Fruit fly (Drosophila melanogaster) whole organism, embryonic: Measurements from ENCODE around the gene CG34417.
A peak's percentile ranks its signal among the peaks of the same experiment; 100 is the strongest.

Experiments used
- Asciz ChIP-seq: fragments of 200-800 bp; sonication (Bioruptor generic); optimal IDR thresholded peaks from 2 replicates; lab custom pipeline; 2017; ENCODE audit warnings: missing biosample characterization, mild to moderate bottlenecking, missing genetic modification characterization, missing genetic modification reagents
- Atf6 ChIP-seq: fragments of 200-800 bp; sonication (Bioruptor generic); IDR thresholded peaks from 2 replicates; pipeline ENCODE4 v1.3.6; 2022; ENCODE audit warnings: missing biosample characterization, missing genetic modification characterization
- B-H1 ChIP-seq: fragments of 200-800 bp; sonication (Bioruptor generic); IDR thresholded peaks from 3 replicates; pipeline ENCODE4 v1.3.6; 2022; ENCODE audit warnings: missing biosample characterization, missing genetic modification characterization
- B-H2 ChIP-seq: fragments of 200-800 bp; sonication (Bioruptor generic); optimal IDR thresholded peaks from 2 replicates; lab custom pipeline; 2018; ENCODE audit warnings: missing biosample characterization, mild to moderate bottlenecking, missing genetic modification characterization
- Bdp1 ChIP-seq: fragments of 200-800 bp; sonication (Bioruptor generic); optimal IDR thresholded peaks from 3 replicates; lab custom pipeline; 2016; ENCODE audit warnings: missing biosample characterization, missing genetic modification characterization
- Blimp-1 ChIP-seq: fragments of 200-800 bp; sonication (Bioruptor generic); optimal IDR thresholded peaks from 3 replicates; lab custom pipeline; 2018; ENCODE audit warnings: missing biosample characterization, missing genetic modification characterization, mild to moderate bottlenecking, moderate library complexity, missing genetic modification reagents
- CG10431 ChIP-seq: fragments of 200-800 bp; sonication (Bioruptor generic); optimal IDR thresholded peaks from 3 replicates; lab custom pipeline; 2018; ENCODE audit warnings: missing biosample characterization, mild to moderate bottlenecking, missing genetic modification characterization
- CG10979 ChIP-seq: fragments of 200-800 bp; sonication (Bioruptor generic); optimal IDR thresholded peaks from 2 replicates; lab custom pipeline; 2018; ENCODE audit warnings: missing biosample characterization, mild to moderate bottlenecking, missing genetic modification characterization, moderate library complexity
- CG11093 ChIP-seq: fragments of 200-800 bp; sonication (Bioruptor generic); IDR thresholded peaks from 3 replicates; pipeline ENCODE4 v1.3.6; 2022; ENCODE audit warnings: missing biosample characterization, missing genetic modification characterization
- CG11247 ChIP-seq: fragments of 200-800 bp; sonication (Bioruptor generic); IDR thresholded peaks from 2 replicates; pipeline ENCODE4 v1.3.6; 2022; ENCODE audit warnings: missing biosample characterization, missing genetic modification characterization
- CG11560 ChIP-seq: fragments of 200-800 bp; sonication (Bioruptor generic); IDR thresholded peaks from 3 replicates; pipeline ENCODE4 v1.3.6; 2022; ENCODE audit warnings: missing biosample characterization, missing genetic modification characterization
- CG12299 ChIP-seq: fragments of 200-800 bp; sonication (Bioruptor generic); optimal IDR thresholded peaks from 2 replicates; lab custom pipeline; 2018; ENCODE audit warnings: missing biosample characterization, mild to moderate bottlenecking, missing genetic modification characterization
- CG13287 ChIP-seq: fragments of 200-800 bp; sonication (Bioruptor generic); IDR thresholded peaks from 2 replicates; pipeline ENCODE4 v1.3.6; 2022; ENCODE audit warnings: missing biosample characterization, missing genetic modification characterization; ENCODE audit not compliant: partially characterized antibody
- CG15011 ChIP-seq: fragments of 200-800 bp; sonication (Bioruptor generic); optimal IDR thresholded peaks from 3 replicates; lab custom pipeline; 2018; ENCODE audit warnings: missing biosample characterization, mild to moderate bottlenecking, missing genetic modification characterization
- CG15514 ChIP-seq: fragments of 200-800 bp; sonication (Bioruptor generic); optimal IDR thresholded peaks from 3 replicates; lab custom pipeline; 2017; ENCODE audit warnings: missing biosample characterization, missing genetic modification characterization, mild to moderate bottlenecking, moderate library complexity, missing genetic modification reagents
- CG1603 ChIP-seq: fragments of 200-800 bp; sonication (Bioruptor generic); optimal IDR thresholded peaks from 2 replicates; lab custom pipeline; 2019; ENCODE audit warnings: missing biosample characterization, mild to moderate bottlenecking, missing genetic modification characterization, moderate library complexity
- CG17912 ChIP-seq: fragments of 200-800 bp; sonication (Bioruptor generic); optimal IDR thresholded peaks from 2 replicates; lab custom pipeline; 2018; ENCODE audit warnings: missing biosample characterization, mild to moderate bottlenecking, missing genetic modification characterization
- CG2129 ChIP-seq: fragments of 200-800 bp; sonication (Bioruptor generic); IDR thresholded peaks from 2 replicates; pipeline ENCODE4 v1.3.6; 2022; ENCODE audit warnings: missing biosample characterization, missing genetic modification characterization; ENCODE audit not compliant: partially characterized antibody
- CG31224 ChIP-seq: fragments of 200-800 bp; sonication (Bioruptor generic); IDR thresholded peaks from 2 replicates; pipeline ENCODE4 v1.3.6; 2022; ENCODE audit warnings: missing biosample characterization, missing genetic modification characterization
- CG33213 ChIP-seq: fragments of 200-800 bp; sonication (Bioruptor generic); optimal IDR thresholded peaks from 3 replicates; lab custom pipeline; 2016; ENCODE audit warnings: missing biosample characterization, missing genetic modification characterization
- CG6175 ChIP-seq: fragments of 200-800 bp; sonication (Bioruptor generic); IDR thresholded peaks from 3 replicates; pipeline ENCODE4 v1.3.6; 2022; ENCODE audit warnings: missing biosample characterization, missing genetic modification characterization
- CG7786 ChIP-seq: fragments of 200-800 bp; sonication (Bioruptor generic); optimal IDR thresholded peaks from 2 replicates; lab custom pipeline; 2016; ENCODE audit warnings: missing biosample characterization, missing genetic modification characterization
- CG9876 ChIP-seq: fragments of 200-800 bp; sonication (Bioruptor generic); optimal IDR thresholded peaks from 2 replicates; lab custom pipeline; 2016; ENCODE audit warnings: missing biosample characterization, missing genetic modification characterization
- CTCF ChIP-seq: fragments of 200-800 bp; sonication (Bioruptor generic); optimal IDR thresholded peaks from 2 replicates; lab custom pipeline; 2017; ENCODE audit warnings: missing biosample characterization, mild to moderate bottlenecking, missing genetic modification characterization, moderate library complexity
- Dbx ChIP-seq: fragments of 200-800 bp; sonication (Bioruptor generic); IDR thresholded peaks from 3 replicates; pipeline ENCODE4 v1.3.6; 2022; ENCODE audit warnings: missing biosample characterization, missing genetic modification characterization
- Doc2 ChIP-seq: fragments of 200-800 bp; sonication (Bioruptor generic); IDR thresholded peaks from 2 replicates; pipeline ENCODE4 v1.3.6; 2022; ENCODE audit warnings: missing biosample characterization, missing genetic modification characterization
- Drgx ChIP-seq: fragments of 200-800 bp; sonication (Bioruptor generic); IDR thresholded peaks from 2 replicates; pipeline ENCODE4 v1.3.6; 2022; ENCODE audit warnings: missing biosample characterization, missing genetic modification characterization
- Fer3 ChIP-seq: fragments of 200-800 bp; sonication (Bioruptor generic); optimal IDR thresholded peaks from 2 replicates; lab custom pipeline; 2018; ENCODE audit warnings: missing biosample characterization, mild to moderate bottlenecking, missing genetic modification characterization, moderate library complexity
- Hmr ChIP-seq: fragments of 200-800 bp; sonication (Bioruptor generic); optimal IDR thresholded peaks from 3 replicates; lab custom pipeline; 2017; ENCODE audit warnings: mild to moderate bottlenecking, missing biosample characterization, missing genetic modification reagents, missing genetic modification characterization
- Hr3 ChIP-seq: fragments of 200-800 bp; sonication (Bioruptor generic); optimal IDR thresholded peaks from 3 replicates; lab custom pipeline; 2016; ENCODE audit warnings: missing biosample characterization, missing genetic modification characterization
- MTF-1 ChIP-seq: fragments of 200-800 bp; sonication (Bioruptor generic); optimal IDR thresholded peaks from 2 replicates; lab custom pipeline; 2018; ENCODE audit warnings: missing biosample characterization, mild to moderate bottlenecking, missing genetic modification characterization, borderline replicate concordance
- Med ChIP-seq: fragments of 200-800 bp; sonication (Bioruptor generic); peaks from one replicate; lab custom pipeline; 2016; ENCODE audit warnings: missing biosample characterization, missing genetic modification characterization, mild to moderate bottlenecking, inconsistent platforms, moderate library complexity
- Oaz ChIP-seq: fragments of 200-800 bp; sonication (Bioruptor generic); IDR thresholded peaks from 2 replicates; pipeline ENCODE4 v1.3.6; 2022; ENCODE audit warnings: missing biosample characterization, missing genetic modification characterization
- Poxn ChIP-seq: fragments of 200-800 bp; sonication (Bioruptor generic); IDR thresholded peaks from 2 replicates; pipeline ENCODE4 v1.3.6; 2022; ENCODE audit warnings: missing biosample characterization, missing genetic modification characterization
- Ravus ChIP-seq: fragments of 200-800 bp; sonication (Bioruptor generic); IDR thresholded peaks from 2 replicates; pipeline ENCODE4 v1.3.6; 2022; ENCODE audit warnings: missing biosample characterization, missing genetic modification characterization
- ac ChIP-seq: fragments of 200-800 bp; sonication (Bioruptor generic); optimal IDR thresholded peaks from 3 replicates; lab custom pipeline; 2017; ENCODE audit warnings: missing biosample characterization, mild to moderate bottlenecking, missing genetic modification characterization
- al ChIP-seq: fragments of 200-800 bp; sonication (Bioruptor generic); IDR thresholded peaks from 2 replicates; pipeline ENCODE4 v1.3.6; 2022; ENCODE audit warnings: missing biosample characterization, missing genetic modification characterization
- amos ChIP-seq: fragments of 200-800 bp; sonication (Bioruptor generic); IDR thresholded peaks from 2 replicates; pipeline ENCODE4 v1.3.6; 2022; ENCODE audit warnings: missing biosample characterization, missing genetic modification characterization; ENCODE audit not compliant: partially characterized antibody
- aop ChIP-seq: fragments of 200-800 bp; sonication (Bioruptor generic); IDR thresholded peaks from 2 replicates; pipeline ENCODE4 v1.3.6; 2022; ENCODE audit warnings: missing biosample characterization, missing genetic modification characterization
- ase ChIP-seq: fragments of 200-800 bp; sonication (Bioruptor generic); IDR thresholded peaks from 3 replicates; pipeline ENCODE4 v1.3.6; 2022; ENCODE audit warnings: missing biosample characterization, missing genetic modification characterization
- br ChIP-seq: fragments of >200 bp; optimal IDR thresholded peaks from 2 replicates; lab custom pipeline; 2017
- ci ChIP-seq: fragments of 200-800 bp; sonication (Bioruptor generic); IDR thresholded peaks from 3 replicates; pipeline ENCODE4 v1.3.6; 2022; ENCODE audit warnings: missing biosample characterization, missing genetic modification characterization
- crol ChIP-seq: fragments of 200-800 bp; sonication (Bioruptor generic); IDR thresholded peaks from 2 replicates; pipeline ENCODE4 v1.3.6; 2022; ENCODE audit warnings: missing biosample characterization, missing genetic modification characterization
- crp ChIP-seq, 2 experiments: fragments of 200-800 bp; sonication (Bioruptor generic); optimal IDR thresholded peaks; 2 replicates in 1 of 2; 3 replicates in 1 of 2; lab custom pipeline; 2017; ENCODE audit warnings: missing biosample characterization in 2 of 2, missing genetic modification characterization in 2 of 2, mild to moderate bottlenecking in 1 of 2, moderate library complexity in 1 of 2
- dpn ChIP-seq, 2 experiments: fragments of 200-800 bp; sonication (Bioruptor generic); optimal IDR thresholded peaks; 3 replicates each; lab custom pipeline; 2016; ENCODE audit warnings: missing biosample characterization in 2 of 2, missing genetic modification characterization in 2 of 2
- emc ChIP-seq: fragments of 200-800 bp; sonication (Bioruptor generic); optimal IDR thresholded peaks from 2 replicates; lab custom pipeline; 2016; ENCODE audit warnings: missing biosample characterization, missing genetic modification characterization
- fd96Cb ChIP-seq: fragments of 200-800 bp; sonication (Bioruptor generic); optimal IDR thresholded peaks from 2 replicates; lab custom pipeline; 2018; ENCODE audit warnings: missing biosample characterization, mild to moderate bottlenecking, missing genetic modification characterization, moderate library complexity
- gcm2 ChIP-seq: fragments of 200-800 bp; sonication (Bioruptor generic); optimal IDR thresholded peaks from 2 replicates; lab custom pipeline; 2016; ENCODE audit warnings: missing biosample characterization, missing genetic modification characterization
- sna ChIP-seq: fragments of 200-800 bp; sonication (Bioruptor generic); IDR thresholded peaks from 2 replicates; pipeline ENCODE4 v1.3.6; 2022; ENCODE audit warnings: missing biosample characterization, missing genetic modification characterization; ENCODE audit not compliant: partially characterized antibody
- tap ChIP-seq: fragments of 200-800 bp; optimal IDR thresholded peaks from 3 replicates; lab custom pipeline; 2019; ENCODE audit warnings: missing biosample characterization, mild to moderate bottlenecking, missing genetic modification characterization, moderate library complexity
- twi ChIP-seq: fragments of 200-800 bp; optimal IDR thresholded peaks from 2 replicates; lab custom pipeline; 2019; ENCODE audit warnings: missing biosample characterization, mild to moderate bottlenecking, missing genetic modification characterization, moderate library complexity
- z ChIP-seq: fragments of 200-800 bp; sonication (Bioruptor generic); IDR thresholded peaks from 3 replicates; pipeline ENCODE4 v1.3.6; 2022; ENCODE audit warnings: missing biosample characterization, missing genetic modification characterization
- zfh1 ChIP-seq: fragments of 200-800 bp; sonication (Bioruptor generic); IDR thresholded peaks from 3 replicates; pipeline ENCODE4 v1.3.6; 2022; ENCODE audit warnings: missing biosample characterization, missing genetic modification characterization

CG34417 gene

dm6 chrX:6592093-6592492 lies 51.5 kb downstream of the CG34417 start (continued):
- TF ChIP-seq Atf6 (GFP tag; lab: Robert Waterston, UW) (peak; percentile 56; the same call in 1 of the 2 replicates), Hmr (GFP tag; lab: Kevin White, UChicago) (peak; percentile 77), CG1603 (tag; lab: Kevin White, UChicago) (no peak), crp (GFP tag; optimal IDR thresholded peaks at IDR 0.05; lab: Kevin White, UChicago) (no peak), tap (tag; lab: Kevin White, UChicago) (no peak), CG10431 (GFP tag; lab: Kevin White, UChicago) (no peak), emc (GFP tag; lab: Kevin White, UChicago) (no peak), CG6175 (GFP tag; lab: Robert Waterston, UW) (no peak), CG12299 (tag; lab: Kevin White, UChicago) (no peak), ci (GFP tag; lab: Robert Waterston, UW) (peak; percentile 22; the same call in 1 of the 3 replicates), br (lab: Kevin White, UChicago) (no peak), al (GFP tag; lab: Robert Waterston, UW) (no peak), B-H1 (no peak), z (no peak), CG9876 (GFP tag; lab: Kevin White, UChicago) (no peak), Hr3 (no peak), CG15011 (GFP tag; lab: Kevin White, UChicago) (peak; percentile 27), CG7786 (GFP tag; lab: Kevin White, UChicago) (no peak), CG2129 (no peak), Asciz (GFP tag; lab: Kevin White, UChicago) (peak; percentile 5), Doc2 (no peak), CG17912 (GFP tag; lab: Kevin White, UChicago) (no peak), B-H2 (GFP tag; lab: Kevin White, UChicago) (peak; percentile 62), Oaz (GFP tag; lab: Robert Waterston, UW) (no peak), ac (GFP tag; lab: Kevin White, UChicago) (no peak), dpn (GFP tag; optimal IDR thresholded peaks at IDR 0.05; lab: Kevin White, UChicago) (no peak), CG15514 (GFP tag; lab: Kevin White, UChicago) (peak; percentile 51), CG10979 (tag; lab: Kevin White, UChicago) (no peak), Ravus (no peak), Blimp-1 (GFP tag; lab: Kevin White, UChicago) (no peak), amos (GFP tag; lab: Robert Waterston, UW) (no peak), twi (no peak), CTCF (GFP tag; lab: Kevin White, UChicago) (no peak), CG33213 (GFP tag; lab: Kevin White, UChicago) (no peak), CG13287 (GFP tag; lab: Robert Waterston, UW) (no peak), fd96Cb (tag; lab: Kevin White, UChicago) (no peak), CG11560 (no peak), zfh1 (GFP tag; lab: Robert Waterston, UW) (no peak), Dbx (GFP tag; lab: Robert Waterston, UW) (peak; percentile 60; the same call in 2 of the 3 replicates), Fer3 (peak; percentile 21), CG31224 (no peak), Bdp1 (no peak), Drgx (GFP tag; lab: Robert Waterston, UW) (no peak), Poxn (no peak), aop (no peak), Med (no peak), sna (no peak), CG11247 (GFP tag; lab: Robert Waterston, UW) (no peak), ase (no peak), crol (GFP tag; lab: Robert Waterston, UW) (peak; percentile 76), CG11093 (GFP tag; lab: Robert Waterston, UW) (no peak), gcm2 (GFP tag; lab: Kevin White, UChicago) (no peak), MTF-1 (GFP tag; lab: Kevin White, UChicago) (peak; percentile 64)
